Worm (Caenorhabditis elegans) whole organism, late embryonic: ENCODE data around the gene F46G11.2.

ENCODE experiments used
- Y22D7AL.16 ChIP-seq: sonication (generic microtip); optimal IDR thresholded peaks from 2 replicates; lab custom pipeline; 2016; ENCODE audit warnings: missing genetic modification characterization, missing compliant biosample characterization
- ama-1 ChIP-seq: fragments of 150-350 bp; optimal IDR thresholded peaks from 2 replicates; lab custom pipeline; 2014
- ceh-6 ChIP-seq: fragments of 200-800 bp; sonication (Bioruptor generic); optimal IDR thresholded peaks from 2 replicates; lab custom pipeline; 2018; ENCODE audit warnings: mild to moderate bottlenecking, missing genetic modification characterization, missing compliant biosample characterization
- ceh-9 ChIP-seq: sonication (generic microtip); optimal IDR thresholded peaks from 2 replicates; lab custom pipeline; 2016; ENCODE audit warnings: mild to moderate bottlenecking, missing genetic modification characterization, inconsistent platforms, missing compliant biosample characterization
- che-1 ChIP-seq: sonication (generic microtip); optimal IDR thresholded peaks from 2 replicates; lab custom pipeline; 2016; ENCODE audit warnings: mild to moderate bottlenecking, missing genetic modification characterization, missing compliant biosample characterization
- lim-6 ChIP-seq: sonication (generic microtip); optimal IDR thresholded peaks from 2 replicates; lab custom pipeline; 2016; ENCODE audit warnings: missing genetic modification characterization, missing compliant biosample characterization
- pat-9 ChIP-seq: fragments of 200-800 bp; sonication (Bioruptor generic); optimal IDR thresholded peaks from 2 replicates; lab custom pipeline; 2018; ENCODE audit warnings: mild to moderate bottlenecking, missing genetic modification characterization, moderate library complexity, missing compliant biosample characterization
- pha-2 ChIP-seq: sonication (generic microtip); optimal IDR thresholded peaks from 2 replicates; lab custom pipeline; 2017; ENCODE audit warnings: mild to moderate bottlenecking, missing genetic modification characterization, missing compliant biosample characterization
- pha-4 ChIP-seq: fragments of 150-350 bp; optimal IDR thresholded peaks from 2 replicates; lab custom pipeline; 2018; ENCODE audit warnings: missing biosample characterization, missing genetic modification reagents, missing genetic modification characterization
- unc-42 ChIP-seq: sonication (generic microtip); optimal IDR thresholded peaks from 2 replicates; lab custom pipeline; 2016; ENCODE audit warnings: missing genotype, missing genetic modification characterization, missing compliant biosample characterization
- unc-55 ChIP-seq: sonication (generic microtip); optimal IDR thresholded peaks from 2 replicates; lab custom pipeline; 2017; ENCODE audit warnings: missing biosample characterization, missing genetic modification reagents, missing genetic modification characterization

- TF ChIP-seq unc-55 (no peak), pat-9 (tag; lab: Kevin White, UChicago) (no peak), unc-42 (tag; lab: Kevin White, UChicago) (no peak), che-1 (tag; lab: Kevin White, UChicago) (no peak), lim-6 (tag; lab: Kevin White, UChicago) (no peak), pha-4 (tag; lab: Kevin White, UChicago) (no peak), pha-2 (tag; lab: Kevin White, UChicago) (no peak), ceh-6 (GFP tag; lab: Kevin White, UChicago) (no peak), ama-1 (no peak), Y22D7AL.16 (tag; lab: Kevin White, UChicago) (no peak), ceh-9 (tag; lab: Kevin White, UChicago) (no peak)
Observed at ce11 chrX:5805872-5806472, 18.0 kb downstream of the F46G11.2 start, which contains the start of gene F13D11.3.
